Fruit fly (Drosophila melanogaster): ENCODE results near the gene AdamTS-B.

The AdamTS-B gene

DNA sequence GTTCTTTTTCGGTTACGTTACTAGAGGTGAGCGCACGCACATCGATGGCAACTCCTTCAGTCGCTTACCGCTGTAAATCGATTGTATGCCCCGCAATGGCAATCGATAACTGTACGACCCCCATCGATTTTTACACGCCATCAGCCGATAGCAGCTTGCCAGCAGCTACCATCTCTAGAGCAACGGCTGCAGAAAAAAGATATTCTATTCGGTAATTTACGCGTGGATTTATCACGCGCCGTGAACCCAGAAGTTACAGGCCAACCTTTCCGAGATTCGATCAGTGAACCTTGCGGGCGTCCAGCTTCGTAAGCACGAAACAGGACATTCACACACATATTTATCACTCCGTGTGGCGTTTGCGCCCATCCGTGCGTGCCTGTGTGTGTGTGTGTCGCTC lies 32.5 kb upstream of the AdamTS-B start, which contains the start of the genes Sirt4 and CG4119 (continued):
- TF ChIP-seq nerfin-2 (GFP tag; IDR thresholded peaks at IDR 0.05; ENCODE audit: partially characterized antibody), result peak; percentile 96
- no peak for TF ChIP-seq ap (GFP tag; IDR thresholded peaks at IDR 0.05)
- no peak for TF ChIP-seq CG6654 (GFP tag; optimal IDR thresholded peaks at IDR 0.05)
- no peak for TF ChIP-seq CG17568 (GFP tag; optimal IDR thresholded peaks at IDR 0.05)
- no peak for TF ChIP-seq CG10321 (GFP tag; IDR thresholded peaks at IDR 0.05)
- TF ChIP-seq CG12219 (GFP tag; optimal IDR thresholded peaks at IDR 0.05), result no peak
- peak; percentile 69 for TF ChIP-seq CG1603 (tag; optimal IDR thresholded peaks at IDR 0.05)
- peak; percentile 21 for TF ChIP-seq CHES-1-like (GFP tag; optimal IDR thresholded peaks at IDR 0.05)
- peak; percentile 65; the same call in 1 of the 3 replicates for TF ChIP-seq CG11456 (GFP tag; IDR thresholded peaks at IDR 0.05)
- no peak for TF ChIP-seq chif (GFP tag; optimal IDR thresholded peaks at IDR 0.05)
- TF ChIP-seq Dp (GFP tag; optimal IDR thresholded peaks at IDR 0.05), result peak; percentile 52
- TF ChIP-seq CG31388 (GFP tag; optimal IDR thresholded peaks at IDR 0.05), result no peak
- TF ChIP-seq CG3847 (GFP tag; IDR thresholded peaks at IDR 0.05), result peak; percentile 48
- no peak for TF ChIP-seq ttk (GFP tag; IDR thresholded peaks at IDR 0.05)
- TF ChIP-seq YL-1 (GFP tag; optimal IDR thresholded peaks at IDR 0.05), result peak; percentile 81
- TF ChIP-seq sens-2 (GFP tag; IDR thresholded peaks at IDR 0.05), result no peak
- TF ChIP-seq CG12659 (GFP tag; optimal IDR thresholded peaks at IDR 0.05), result peak; percentile 83
- peak; percentile 92 for TF ChIP-seq CG2129 (GFP tag; IDR thresholded peaks at IDR 0.05; ENCODE audit: partially characterized antibody)
- peak; percentile 56 for TF ChIP-seq trem (tag; optimal IDR thresholded peaks at IDR 0.05)
- peak in 1 of 2 experiments; percentile 80 for TF ChIP-seq Pdp1 (GFP tag; optimal IDR thresholded peaks at IDR 0.05)
- no peak for TF ChIP-seq CG13123 (GFP tag; optimal IDR thresholded peaks at IDR 0.05)
- TF ChIP-seq CG7963 (GFP tag; IDR thresholded peaks at IDR 0.05; ENCODE audit: partially characterized antibody), result peak; percentile 98
- no peak for TF ChIP-seq ab (GFP tag; optimal IDR thresholded peaks at IDR 0.05)
- TF ChIP-seq Hr78 (GFP tag; optimal IDR thresholded peaks at IDR 0.05), result no peak
- TF ChIP-seq seq (GFP tag; IDR thresholded peaks at IDR 0.05), result no peak
- no peak for TF ChIP-seq CG5180 (GFP tag; optimal IDR thresholded peaks at IDR 0.05)
- TF ChIP-seq CG4617 (GFP tag; optimal IDR thresholded peaks at IDR 0.05; ENCODE audit: borderline replicate concordance), result peak; percentile 92
- no peak for TF ChIP-seq NfI (GFP tag; optimal IDR thresholded peaks at IDR 0.05)
- no peak for TF ChIP-seq Eip74EF (GFP tag; optimal IDR thresholded peaks at IDR 0.05)
- TF ChIP-seq CG30020 (tag; optimal IDR thresholded peaks at IDR 0.05), result peak; percentile 5
- no peak for TF ChIP-seq az2 (GFP tag; optimal IDR thresholded peaks at IDR 0.05)
- TF ChIP-seq cwo (GFP tag; optimal IDR thresholded peaks at IDR 0.05), result no peak
- no peak for TF ChIP-seq CG10654 (GFP tag; optimal IDR thresholded peaks at IDR 0.05)
- no peak for TF ChIP-seq CG4707 (GFP tag; optimal IDR thresholded peaks at IDR 0.05)
- TF ChIP-seq CG10209 (GFP tag; optimal IDR thresholded peaks at IDR 0.05), result no peak
- TF ChIP-seq salm (tag; optimal IDR thresholded peaks at IDR 0.05), result no peak
- peak; percentile 63 for TF ChIP-seq sug (tag; optimal IDR thresholded peaks at IDR 0.05)
- no peak for TF ChIP-seq gsb-n (tag; optimal IDR thresholded peaks at IDR 0.05)
- no peak for TF ChIP-seq Mrtf (GFP tag; IDR thresholded peaks at IDR 0.05)
- TF ChIP-seq her (GFP tag; optimal IDR thresholded peaks at IDR 0.05), result peak; percentile 41
- TF ChIP-seq CG3163 (GFP tag; optimal IDR thresholded peaks at IDR 0.05), result no peak
- TF ChIP-seq CkIIα-i1 (GFP tag; IDR thresholded peaks at IDR 0.05), result no peak
- peak; percentile 32 for TF ChIP-seq CG9797 (GFP tag; optimal IDR thresholded peaks at IDR 0.05)
- TF ChIP-seq CG2116 (GFP tag; optimal IDR thresholded peaks at IDR 0.05), result peak; percentile 86
- TF ChIP-seq E2f1 (GFP tag; IDR thresholded peaks at IDR 0.05), result 0 out of 2 replicates have a peak, but pooled peaks have one; percentile 8
- TF ChIP-seq pnt (GFP tag; optimal IDR thresholded peaks at IDR 0.05), result no peak
- TF ChIP-seq CG2120 (GFP tag; optimal IDR thresholded peaks at IDR 0.05), result peak; percentile 57
- TF ChIP-seq Atf6 (GFP tag; IDR thresholded peaks at IDR 0.05), result no peak
- TF ChIP-seq ranshi (GFP tag; IDR thresholded peaks at IDR 0.05), result no peak
- no peak for TF ChIP-seq odd (GFP tag; optimal IDR thresholded peaks at IDR 0.05)
